Worm (Caenorhabditis elegans) whole organism, late embryonic: ENCODE data around the gene sago-1.

Experiments used
- C38D4.7 ChIP-seq: fragments of 200-800 bp; sonication (Bioruptor generic); optimal IDR thresholded peaks from 2 replicates; lab custom pipeline; 2018; ENCODE audit warnings: mild to moderate bottlenecking, missing genetic modification characterization, moderate library complexity, missing compliant biosample characterization
- K02D7.2 ChIP-seq: sonication (generic microtip); optimal IDR thresholded peaks from 2 replicates; lab custom pipeline; 2017; ENCODE audit warnings: mild to moderate bottlenecking, missing genetic modification characterization, missing compliant biosample characterization
- K09A11.1 ChIP-seq: sonication (generic microtip); optimal IDR thresholded peaks from 2 replicates; lab custom pipeline; 2017; ENCODE audit warnings: antibody characterized with exemption, mild to moderate bottlenecking, missing genetic modification characterization, missing compliant biosample characterization; ENCODE audit not compliant: insufficient read depth
- T23F11.4 ChIP-seq: fragments of 200-800 bp; sonication (Bioruptor generic); optimal IDR thresholded peaks from 2 replicates; lab custom pipeline; 2018; ENCODE audit warnings: mild to moderate bottlenecking, missing genetic modification characterization, missing compliant biosample characterization
- ceh-2 ChIP-seq: sonication (generic microtip); optimal IDR thresholded peaks from 2 replicates; lab custom pipeline; 2016; ENCODE audit warnings: missing genotype, missing genetic modification characterization, missing compliant biosample characterization
- ceh-22 ChIP-seq: sonication (generic microtip); optimal IDR thresholded peaks from 2 replicates; lab custom pipeline; 2017; ENCODE audit warnings: missing biosample characterization, missing genetic modification characterization
- ceh-30 ChIP-seq: fragments of 150-350 bp; optimal IDR thresholded peaks from 2 replicates; lab custom pipeline; 2014; ENCODE audit warnings: missing biosample characterization, missing genetic modification characterization
- ceh-31 ChIP-seq: sonication (generic microtip); optimal IDR thresholded peaks from 2 replicates; lab custom pipeline; 2016; ENCODE audit warnings: missing genetic modification characterization, missing compliant biosample characterization
- ceh-34 ChIP-seq: sonication (generic microtip); optimal IDR thresholded peaks from 2 replicates; lab custom pipeline; 2016; ENCODE audit warnings: mild to moderate bottlenecking, missing genetic modification characterization, missing compliant biosample characterization
- ceh-45 ChIP-seq: fragments of 200-800 bp; sonication (Bioruptor generic); IDR thresholded peaks from 2 replicates; pipeline ENCODE4 v1.3.6; 2022; ENCODE audit warnings: missing genetic modification reagents, missing genetic modification characterization, missing compliant biosample characterization
- ceh-6 ChIP-seq: fragments of 200-800 bp; sonication (Bioruptor generic); optimal IDR thresholded peaks from 2 replicates; lab custom pipeline; 2018; ENCODE audit warnings: mild to moderate bottlenecking, missing genetic modification characterization, missing compliant biosample characterization
- che-1 ChIP-seq: sonication (generic microtip); optimal IDR thresholded peaks from 2 replicates; lab custom pipeline; 2016; ENCODE audit warnings: mild to moderate bottlenecking, missing genetic modification characterization, missing compliant biosample characterization
- dmd-4 ChIP-seq: sonication (generic microtip); optimal IDR thresholded peaks from 2 replicates; lab custom pipeline; 2016; ENCODE audit warnings: borderline replicate concordance, missing genetic modification characterization, missing compliant biosample characterization
- dve-1 ChIP-seq: sonication (generic microtip); optimal IDR thresholded peaks from 2 replicates; lab custom pipeline; 2017; ENCODE audit warnings: antibody characterized with exemption, mild to moderate bottlenecking, missing genetic modification characterization, missing compliant biosample characterization
- fax-1 ChIP-seq: sonication (generic microtip); optimal IDR thresholded peaks from 2 replicates; lab custom pipeline; 2016; ENCODE audit warnings: missing genotype, missing genetic modification characterization, missing compliant biosample characterization
- hlh-13 ChIP-seq: fragments of 200-800 bp; sonication (Bioruptor generic); optimal IDR thresholded peaks from 2 replicates; lab custom pipeline; 2018; ENCODE audit warnings: mild to moderate bottlenecking, missing genetic modification characterization, missing compliant biosample characterization
- hlh-30 ChIP-seq: sonication (generic microtip); optimal IDR thresholded peaks from 2 replicates; lab custom pipeline; 2017; ENCODE audit warnings: antibody characterized with exemption, missing genetic modification characterization, missing compliant biosample characterization; ENCODE audit not compliant: insufficient read depth
- hlh-6 ChIP-seq: sonication (generic microtip); optimal IDR thresholded peaks from 2 replicates; lab custom pipeline; 2016; ENCODE audit warnings: missing genotype, missing genetic modification characterization, missing compliant biosample characterization
- hlh-8 ChIP-seq: sonication (generic microtip); optimal IDR thresholded peaks from 2 replicates; lab custom pipeline; 2016; ENCODE audit warnings: missing genotype, missing genetic modification characterization, missing compliant biosample characterization
- lim-6 ChIP-seq: sonication (generic microtip); optimal IDR thresholded peaks from 2 replicates; lab custom pipeline; 2016; ENCODE audit warnings: missing genetic modification characterization, missing compliant biosample characterization
- lin-11 ChIP-seq: fragments of 200-800 bp; sonication (Bioruptor generic); optimal IDR thresholded peaks from 2 replicates; lab custom pipeline; 2018; ENCODE audit warnings: mild to moderate bottlenecking, missing genetic modification characterization, missing compliant biosample characterization
- mec-3 ChIP-seq: sonication (generic microtip); optimal IDR thresholded peaks from 2 replicates; lab custom pipeline; 2016; ENCODE audit warnings: borderline replicate concordance, missing genetic modification characterization, missing compliant biosample characterization
- nfya-1 ChIP-seq: sonication (generic microtip); optimal IDR thresholded peaks from 2 replicates; lab custom pipeline; 2017; ENCODE audit warnings: missing genetic modification characterization, mild to moderate bottlenecking, missing compliant biosample characterization, antibody characterized with exemption, moderate library complexity
- nhr-232 ChIP-seq: sonication (generic microtip); optimal IDR thresholded peaks from 2 replicates; lab custom pipeline; 2016; ENCODE audit warnings: missing genetic modification characterization, missing compliant biosample characterization
- odd-2 ChIP-seq: sonication (generic microtip); optimal IDR thresholded peaks from 2 replicates; lab custom pipeline; 2017; ENCODE audit warnings: antibody characterized with exemption, mild to moderate bottlenecking, missing genetic modification characterization, missing compliant biosample characterization
- pag-3 ChIP-seq: sonication (generic microtip); optimal IDR thresholded peaks from 2 replicates; lab custom pipeline; 2016; ENCODE audit warnings: missing compliant biosample characterization, missing genetic modification characterization, borderline replicate concordance
- pat-9 ChIP-seq: fragments of 200-800 bp; sonication (Bioruptor generic); optimal IDR thresholded peaks from 2 replicates; lab custom pipeline; 2018; ENCODE audit warnings: mild to moderate bottlenecking, missing genetic modification characterization, moderate library complexity, missing compliant biosample characterization
- pax-1 ChIP-seq: fragments of 150-350 bp; optimal IDR thresholded peaks from 2 replicates; lab custom pipeline; 2014; ENCODE audit warnings: missing biosample characterization, missing genetic modification characterization
- pha-2 ChIP-seq: sonication (generic microtip); optimal IDR thresholded peaks from 2 replicates; lab custom pipeline; 2017; ENCODE audit warnings: mild to moderate bottlenecking, missing genetic modification characterization, missing compliant biosample characterization
- pha-4 ChIP-seq: fragments of 150-350 bp; optimal IDR thresholded peaks from 2 replicates; lab custom pipeline; 2018; ENCODE audit warnings: missing biosample characterization, missing genetic modification reagents, missing genetic modification characterization
- pqm-1 ChIP-seq: sonication (generic microtip); optimal IDR thresholded peaks from 2 replicates; lab custom pipeline; 2016; ENCODE audit warnings: missing genetic modification characterization, missing compliant biosample characterization
- ref-2 ChIP-seq: sonication (generic microtip); optimal IDR thresholded peaks from 2 replicates; lab custom pipeline; 2016; ENCODE audit warnings: missing genetic modification characterization, missing compliant biosample characterization
- sox-2 ChIP-seq: fragments of 200-800 bp; sonication (Bioruptor generic); IDR thresholded peaks from 2 replicates; pipeline ENCODE4 v1.3.6; 2022; ENCODE audit warnings: missing genetic modification reagents, missing genetic modification characterization, missing compliant biosample characterization
- sox-4 ChIP-seq: sonication (generic microtip); optimal IDR thresholded peaks from 2 replicates; lab custom pipeline; 2017; ENCODE audit warnings: mild to moderate bottlenecking, missing genetic modification characterization, inconsistent platforms, missing compliant biosample characterization
- syd-9 ChIP-seq: sonication (generic microtip); optimal IDR thresholded peaks from 2 replicates; lab custom pipeline; 2016; ENCODE audit warnings: mild to moderate bottlenecking, missing genetic modification characterization, moderate library complexity, missing compliant biosample characterization
- unc-42 ChIP-seq: sonication (generic microtip); optimal IDR thresholded peaks from 2 replicates; lab custom pipeline; 2016; ENCODE audit warnings: missing genotype, missing genetic modification characterization, missing compliant biosample characterization
- unc-55 ChIP-seq: sonication (generic microtip); optimal IDR thresholded peaks from 2 replicates; lab custom pipeline; 2017; ENCODE audit warnings: missing biosample characterization, missing genetic modification reagents, missing genetic modification characterization
- ztf-16 ChIP-seq: sonication (generic microtip); optimal IDR thresholded peaks from 2 replicates; lab custom pipeline; 2017; ENCODE audit warnings: missing genetic modification characterization, missing compliant biosample characterization

Gene sago-1

DNA sequence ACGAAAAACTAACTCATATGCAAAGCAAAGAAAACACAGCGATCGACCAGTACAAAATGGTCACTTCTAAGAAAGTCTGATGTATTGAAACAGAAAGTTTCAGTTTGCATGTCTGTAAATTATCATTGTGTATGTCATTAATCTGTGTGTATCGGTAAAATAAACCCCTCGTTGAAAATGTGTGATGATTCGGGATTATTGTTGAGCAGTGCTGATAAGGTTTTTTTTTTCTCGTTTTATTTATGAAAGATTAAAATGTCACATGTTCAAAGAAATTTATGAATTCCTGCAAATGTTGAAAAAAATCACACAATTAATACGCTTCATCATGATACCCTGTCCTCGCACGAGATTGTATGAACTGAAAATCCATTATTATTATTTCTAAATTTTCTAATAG is 23.5 kb upstream of the sago-1 start:
- TF ChIP-seq ceh-31 (tag; lab: Kevin White, UChicago): no peak
- TF ChIP-seq hlh-6 (tag; lab: Kevin White, UChicago): no peak
- no peak for TF ChIP-seq hlh-13 (GFP tag; lab: Kevin White, UChicago)

DNA sequence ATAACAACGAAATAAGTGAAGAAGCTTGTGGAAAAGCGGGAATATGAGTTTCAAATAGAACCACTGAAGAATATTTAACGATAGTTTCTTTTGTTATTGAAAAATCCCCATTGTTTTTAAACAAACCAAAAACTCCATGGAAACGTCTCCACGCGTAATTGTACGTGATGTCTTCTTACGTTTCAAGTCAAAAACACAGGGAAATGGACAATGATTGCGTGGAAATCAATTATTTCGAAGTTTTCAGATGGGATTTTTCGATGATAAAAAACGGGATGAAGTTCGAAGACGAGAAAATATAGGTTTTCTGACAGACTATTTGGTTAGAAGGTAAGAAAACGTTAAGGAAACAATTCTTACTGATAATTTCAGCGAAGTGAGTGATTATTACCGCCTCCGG is 22.4 kb upstream of the sago-1 start, which contains the start of the genes K12B6.4 and spe-49:
TSS of gene K12B6.4 (minus strand) at position 101 of the 400 bp plus-strand sequence.
TSS of gene spe-49 (plus strand) at position 185 of the 400 bp plus-strand sequence.
- TF ChIP-seq dve-1 (tag; lab: Kevin White, UChicago) (no peak), pat-9 (tag; lab: Kevin White, UChicago) (no peak), hlh-30 (tag; lab: Kevin White, UChicago) (no peak)

DNA sequence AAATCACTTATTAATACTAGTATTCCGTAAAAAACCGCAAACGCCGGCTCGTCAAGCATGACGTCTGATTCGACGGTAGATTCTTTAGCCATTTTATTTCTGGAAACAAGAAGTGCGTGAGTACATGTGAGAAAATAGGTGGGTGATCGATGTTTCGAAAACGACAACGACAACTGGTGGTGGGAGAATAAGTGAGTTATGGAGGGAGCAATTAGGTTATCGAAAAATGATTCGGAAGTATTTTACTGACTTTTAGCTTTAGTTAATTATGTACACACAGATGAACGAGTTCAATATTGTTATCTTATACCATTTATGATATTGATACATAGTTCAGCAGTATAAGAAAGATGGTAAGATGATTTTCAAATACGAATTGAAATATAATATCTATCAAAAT is 17.2 kb upstream of the sago-1 start, which contains the start of gene srn-1:
TSS of gene srn-1 (minus strand) at position 101 of the 400 bp plus-strand sequence.
- TF ChIP-seq lin-11 (no peak), C38D4.7 (no peak), ceh-34 (tag; lab: Kevin White, UChicago) (no peak), K09A11.1 (tag; lab: Kevin White, UChicago) (no peak), lim-6 (tag; lab: Kevin White, UChicago) (no peak), sox-4 (no peak), syd-9 (tag; lab: Kevin White, UChicago) (no peak), mec-3 (tag; lab: Kevin White, UChicago) (no peak), hlh-8 (tag; lab: Kevin White, UChicago) (no peak), che-1 (tag; lab: Kevin White, UChicago) (no peak), ztf-16 (no peak), pqm-1 (tag; lab: Kevin White, UChicago) (no peak), odd-2 (tag; lab: Kevin White, UChicago) (no peak), ref-2 (tag; lab: Kevin White, UChicago) (no peak), pat-9 (tag; lab: Kevin White, UChicago) (no peak), pax-1 (tag; lab: Kevin White, UChicago) (no peak)

DNA sequence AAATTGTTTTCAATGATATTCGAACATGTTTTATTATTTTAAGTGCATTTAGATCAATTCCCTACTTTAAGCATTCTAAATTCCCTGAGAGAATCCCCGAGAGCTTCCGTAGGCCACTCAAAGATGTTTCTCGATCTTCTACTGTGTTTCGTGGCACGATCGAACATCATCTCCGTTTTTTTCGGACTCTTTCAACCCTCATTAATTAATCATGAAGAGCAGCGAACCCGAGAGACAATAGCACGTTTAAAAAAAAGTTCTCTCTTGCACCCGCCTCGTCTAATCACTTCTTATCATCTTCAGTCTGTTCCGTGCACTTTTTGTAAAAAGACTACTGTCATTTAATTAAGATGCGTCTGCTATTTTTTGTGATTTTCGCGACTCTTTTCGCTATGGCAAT is 15.0 kb upstream of the sago-1 start, which contains the start of gene K12B6.11:
TSS of gene K12B6.11 (plus strand) at position 301 of the 400 bp plus-strand sequence.
- TF ChIP-seq ceh-6 (GFP tag; lab: Kevin White, UChicago): no peak
- TF ChIP-seq, all 69 proteins: peak for 0

DNA sequence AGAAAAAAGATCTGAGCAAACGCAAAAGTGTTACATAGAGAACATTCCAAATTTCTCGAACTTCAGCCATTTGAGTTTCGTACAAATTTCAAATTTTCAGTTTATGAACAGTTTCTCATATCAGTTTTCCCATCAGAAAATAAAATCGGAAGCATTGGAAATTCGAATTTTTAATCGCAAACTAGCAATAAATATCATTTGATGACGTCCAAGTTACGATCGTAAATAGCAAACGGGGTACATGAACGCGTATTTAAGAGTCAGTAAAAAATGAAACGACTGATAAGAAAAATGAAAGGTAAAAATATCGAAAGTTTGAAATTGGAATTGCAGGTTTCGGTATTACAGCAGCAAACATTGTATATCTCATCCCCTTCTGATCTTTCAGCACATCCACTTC is 12.3 kb upstream of the sago-1 start:
- TF ChIP-seq pha-2 (tag; lab: Kevin White, UChicago) (no peak), sox-4 (no peak), K02D7.2 (tag; lab: Kevin White, UChicago) (no peak), ceh-2 (tag; lab: Kevin White, UChicago) (no peak), ceh-30 (no peak), ceh-45 (GFP tag; lab: Robert Waterston, UW) (no peak), nhr-232 (no peak), dmd-4 (no peak), unc-55 (GFP tag; lab: Kevin White, UChicago) (no peak), T23F11.4 (no peak), sox-2 (GFP tag; lab: Robert Waterston, UW) (no peak), fax-1 (tag; lab: Kevin White, UChicago) (no peak), ceh-22 (no peak), pag-3 (no peak), unc-42 (tag; lab: Kevin White, UChicago) (no peak), nfya-1 (tag; lab: Kevin White, UChicago) (no peak), pha-4 (tag; lab: Kevin White, UChicago) (no peak), ref-2 (tag; lab: Kevin White, UChicago) (no peak)
- TF ChIP-seq, all 69 proteins: peak for 0
